Worm (Caenorhabditis elegans) whole organism, L4 larva: ENCODE data around the gene F20B6.4.

Source experiments
- F26F4.8 ChIP-seq: fragments of 200-800 bp; sonication (Bioruptor generic); conservative IDR thresholded peaks from 2 replicates; pipeline ENCODE4 v1.3.6; 2022; ENCODE audit warnings: missing genetic modification characterization, missing compliant biosample characterization
- ama-1 ChIP-seq: fragments of 150-350 bp; optimal IDR thresholded peaks from 2 replicates; lab custom pipeline; 2014; ENCODE audit warnings: inconsistent platforms, mixed read lengths
- attf-4 ChIP-seq: sonication (generic microtip); optimal IDR thresholded peaks from 3 replicates; lab custom pipeline; 2017; ENCODE audit warnings: missing biosample characterization, missing genetic modification characterization
- daf-8 ChIP-seq: fragments of 200-800 bp; sonication (Bioruptor generic); IDR thresholded peaks from 2 replicates; pipeline ENCODE4 v1.3.6; 2022; ENCODE audit warnings: missing genetic modification characterization, missing compliant biosample characterization
- egl-27 ChIP-seq: sonication (generic microtip); optimal IDR thresholded peaks from 3 replicates; lab custom pipeline; 2017; ENCODE audit warnings: missing biosample characterization, missing genetic modification reagents, missing genetic modification characterization
- egl-43 ChIP-seq: fragments of 200-800 bp; sonication (Bioruptor generic); IDR thresholded peaks from 2 replicates; pipeline ENCODE4 v1.3.6; 2022; ENCODE audit warnings: missing genetic modification reagents, missing genetic modification characterization, missing compliant biosample characterization
- lin-13 ChIP-seq: fragments of 150-350 bp; optimal IDR thresholded peaks from 2 replicates; lab custom pipeline; 2014; ENCODE audit warnings: missing biosample characterization, missing genetic modification reagents, missing genetic modification characterization
- lin-15B ChIP-seq: fragments of 150-350 bp; sonication (generic microtip); optimal IDR thresholded peaks from 3 replicates; lab custom pipeline; 2014; ENCODE audit warnings: missing biosample characterization, missing genetic modification characterization
- lir-3 ChIP-seq: sonication (generic microtip); optimal IDR thresholded peaks from 2 replicates; lab custom pipeline; 2016; ENCODE audit warnings: mild to moderate bottlenecking, missing genetic modification characterization, missing compliant biosample characterization
- nhr-48 ChIP-seq: sonication (generic microtip); optimal IDR thresholded peaks from 2 replicates; lab custom pipeline; 2016; ENCODE audit warnings: mild to moderate bottlenecking, missing genetic modification characterization, missing compliant biosample characterization
- nhr-76 ChIP-seq: fragments of 150-350 bp; optimal IDR thresholded peaks from 2 replicates; lab custom pipeline; 2014; ENCODE audit warnings: missing biosample characterization, missing genetic modification characterization
- unc-62 ChIP-seq, 3 experiments: fragments of 150-350 bp in 1 of 3; sonication (generic microtip); optimal IDR thresholded peaks in 2 of 3; peaks in 1 of 3; 1 replicate in 1 of 3; 2 replicates in 2 of 3; lab custom pipeline; 2014 to 2017; ENCODE audit warnings: missing biosample characterization in 3 of 3, missing genetic modification characterization in 3 of 3, missing genetic modification reagents in 3 of 3, missing genotype in 1 of 3
- ztf-11 ChIP-seq: fragments of 150-350 bp; optimal IDR thresholded peaks from 2 replicates; lab custom pipeline; 2014; ENCODE audit warnings: missing biosample characterization, missing genetic modification characterization

DNA sequence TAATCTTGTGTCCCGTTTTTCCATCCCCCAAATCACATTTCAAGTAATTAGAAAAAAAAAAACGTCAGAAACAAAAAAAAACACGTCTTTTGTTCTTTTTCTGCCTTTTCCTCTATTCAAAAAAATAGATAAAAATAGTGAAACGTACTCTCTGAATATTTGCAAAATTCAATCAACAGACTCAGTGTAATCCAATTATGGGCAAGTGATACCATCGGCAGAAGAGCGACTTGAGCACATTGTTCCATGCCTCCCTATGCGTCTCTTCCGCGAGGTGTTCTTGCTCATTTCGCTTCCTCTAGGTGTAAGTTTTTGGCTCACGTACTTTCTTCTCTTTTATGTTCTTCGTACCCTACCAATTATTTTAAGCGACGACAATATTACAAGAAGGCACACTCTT lies 32.9 kb downstream of the F20B6.4 start, which contains the start of gene ZK470.1:
- no peak for TF ChIP-seq daf-8 (GFP tag; lab: Robert Waterston, UW)
- TF ChIP-seq egl-27 (tag; lab: Kevin White, UChicago), result no peak
- no peak for TF ChIP-seq lir-3 (tag; lab: Kevin White, UChicago)
- no peak for TF ChIP-seq attf-4 (tag; lab: Kevin White, UChicago)
- no peak for TF ChIP-seq ztf-11 (tag; lab: Kevin White, UChicago)
- no peak for TF ChIP-seq unc-62 (GFP tag; optimal IDR thresholded peaks at IDR 0.05 in 1 of 2; lab: Kevin White, UChicago)
- TF ChIP-seq unc-62 (tag; optimal IDR thresholded peaks at IDR 0.05; lab: Kevin White, UChicago), result no peak
- TF ChIP-seq lin-15B, result no peak
- no peak for TF ChIP-seq lin-13 (GFP tag; lab: Kevin White, UChicago)
- TF ChIP-seq nhr-76, result no peak
- TF ChIP-seq F26F4.8 (GFP tag; lab: Robert Waterston, UW), result no peak
- TF ChIP-seq ama-1, result no peak
- no peak for TF ChIP-seq nhr-48 (tag; lab: Kevin White, UChicago)
- no peak for TF ChIP-seq egl-43 (GFP tag; lab: Robert Waterston, UW)
